Fruit fly (Drosophila melanogaster): ENCODE data around the gene CG18088.
A peak's percentile ranks its signal among the peaks of the same experiment; 100 is the strongest.

The CG18088 gene

dm6 chr2L:8952194-8953037 is 14.9 kb upstream of the CG18088 start (continued):
- TF ChIP-seq CG16815 (GFP tag; optimal IDR thresholded peaks at IDR 0.05) (peak; percentile 27), pum (GFP tag; optimal IDR thresholded peaks at IDR 0.05) (peak; percentile 36), NFAT (GFP tag; IDR thresholded peaks at IDR 0.05) (no peak; the same call in 1 of the 2 replicates), croc (GFP tag; conservative IDR thresholded peaks at IDR 0.05) (no peak), hbn (GFP tag; IDR thresholded peaks at IDR 0.05; ENCODE audit: partially characterized antibody) (no peak), Asciz (GFP tag; optimal IDR thresholded peaks at IDR 0.05) (no peak), CG11504 (tag; optimal IDR thresholded peaks at IDR 0.05) (peak; percentile 36), vfl (GFP tag; optimal IDR thresholded peaks at IDR 0.05) (no peak), Xbp1 (GFP tag; optimal IDR thresholded peaks at IDR 0.05) (peak; percentile 28), CG7372 (GFP tag; IDR thresholded peaks at IDR 0.05) (no peak; the same call in 1 of the 2 replicates), CG17829 (tag; optimal IDR thresholded peaks at IDR 0.05) (peak; percentile 14), gfzf (GFP tag; optimal IDR thresholded peaks at IDR 0.05) (no peak), Ets65A (GFP tag) (peak; percentile 94), shn (GFP tag; optimal IDR thresholded peaks at IDR 0.05) (peak; percentile 58), lilli (GFP tag; optimal IDR thresholded peaks at IDR 0.05) (peak; percentile 68), ro (GFP tag; IDR thresholded peaks at IDR 0.05) (no peak), CG10366 (GFP tag; IDR thresholded peaks at IDR 0.05) (peak; percentile 31), so (GFP tag; IDR thresholded peaks at IDR 0.05) (no peak), twi (tag; optimal IDR thresholded peaks at IDR 0.05) (no peak), CG9932 (GFP tag; IDR thresholded peaks at IDR 0.05) (peak; percentile 65), CG11723 (GFP tag; optimal IDR thresholded peaks at IDR 0.05) (peak; percentile 11), sr (GFP tag; IDR thresholded peaks at IDR 0.05) (no peak), Ravus (GFP tag; IDR thresholded peaks at IDR 0.05) (no peak), Sox102F (GFP tag; optimal IDR thresholded peaks at IDR 0.05) (peak; percentile 24), da (GFP tag; optimal IDR thresholded peaks at IDR 0.05) (no peak), PHDP (tag; optimal IDR thresholded peaks at IDR 0.05) (peak; percentile 48), CG12155 (GFP tag; optimal IDR thresholded peaks at IDR 0.05) (peak; percentile 42), lmd (GFP tag; IDR thresholded peaks at IDR 0.05) (peak; percentile 60), prd (optimal IDR thresholded peaks at IDR 0.05) (no peak), prd (GFP tag; IDR thresholded peaks at IDR 0.05) (peak; percentile 62; the same call in 2 of the 3 replicates), HmgZ (tag; optimal IDR thresholded peaks at IDR 0.05) (peak; percentile 40), Six4 (GFP tag; optimal IDR thresholded peaks at IDR 0.05) (no peak), Sry-δ (GFP tag; optimal IDR thresholded peaks at IDR 0.05) (peak; percentile 10), CG11456 (GFP tag; IDR thresholded peaks at IDR 0.05) (no peak), NC2α (GFP tag; optimal IDR thresholded peaks at IDR 0.05) (peak; percentile 7), CG18262 (tag; optimal IDR thresholded peaks at IDR 0.05) (peak; percentile 37), tgo (GFP tag; IDR thresholded peaks at IDR 0.05) (peak; percentile 52; the same call in 2 of the 3 replicates), Dbx (GFP tag; IDR thresholded peaks at IDR 0.05) (peak; percentile 41; the same call in 1 of the 3 replicates), zfh2 (GFP tag; optimal IDR thresholded peaks at IDR 0.05) (peak; percentile 37), pan (optimal IDR thresholded peaks at IDR 0.05) (no peak), pan (GFP tag; optimal IDR thresholded peaks at IDR 0.05 in 1 of 2, IDR thresholded peaks at IDR 0.05 in 1 of 2) (peak in 1 of 2 experiments; percentile 59), chinmo (GFP tag; IDR thresholded peaks at IDR 0.05; ENCODE audit: partially characterized antibody) (no peak), Lpt (GFP tag; optimal IDR thresholded peaks at IDR 0.05) (no peak), Kr (GFP tag; optimal IDR thresholded peaks at IDR 0.05) (no peak), CG11247 (GFP tag; IDR thresholded peaks at IDR 0.05) (no peak), repo (GFP tag; optimal IDR thresholded peaks at IDR 0.05) (no peak), Stat92E (GFP tag; optimal IDR thresholded peaks at IDR 0.05) (no peak), CG4360 (GFP tag; IDR thresholded peaks at IDR 0.05) (peak; percentile 26; the same call in 1 of the 2 replicates), ab (GFP tag; optimal IDR thresholded peaks at IDR 0.05) (no peak), CG4707 (GFP tag; optimal IDR thresholded peaks at IDR 0.05) (no peak)

All from whole organism, embryonic.